Fruit fly (Drosophila melanogaster) whole organism, embryonic: ENCODE measurements around the gene kairos.
A peak's percentile ranks its signal among the peaks of the same experiment; 100 is the strongest.

Experiments
- Abd-B ChIP-seq: fragments of 200-800 bp; sonication (Bioruptor generic); optimal IDR thresholded peaks from 2 replicates; lab custom pipeline; 2018; ENCODE audit warnings: missing biosample characterization, mild to moderate bottlenecking, missing genetic modification characterization, moderate library complexity
- Aef1 ChIP-seq: fragments of 200-800 bp; sonication (Bioruptor generic); IDR thresholded peaks from 3 replicates; pipeline ENCODE4 v1.3.6; 2022; ENCODE audit warnings: missing biosample characterization, missing genetic modification characterization
- Atf6 ChIP-seq: fragments of 200-800 bp; sonication (Bioruptor generic); IDR thresholded peaks from 2 replicates; pipeline ENCODE4 v1.3.6; 2022; ENCODE audit warnings: missing biosample characterization, missing genetic modification characterization
- CG10321 ChIP-seq: fragments of 200-800 bp; sonication (Bioruptor generic); IDR thresholded peaks from 2 replicates; pipeline ENCODE4 v1.3.6; 2022; ENCODE audit warnings: missing biosample characterization, missing genetic modification characterization
- CG11085 ChIP-seq: fragments of 200-800 bp; sonication (Bioruptor generic); IDR thresholded peaks from 2 replicates; pipeline ENCODE4 v1.3.6; 2022; ENCODE audit warnings: missing biosample characterization, missing genetic modification characterization
- CG11456 ChIP-seq: fragments of 200-800 bp; sonication (Bioruptor generic); IDR thresholded peaks from 3 replicates; pipeline ENCODE4 v1.3.6; 2022; ENCODE audit warnings: missing biosample characterization, missing genetic modification characterization
- CG14050 ChIP-seq: fragments of 200-800 bp; sonication (Bioruptor generic); IDR thresholded peaks from 3 replicates; pipeline ENCODE4 v1.3.6; 2022; ENCODE audit warnings: missing biosample characterization, missing genetic modification characterization
- CG14667 ChIP-seq: fragments of 200-800 bp; sonication (Bioruptor generic); IDR thresholded peaks from 2 replicates; pipeline ENCODE4 v1.3.6; 2022; ENCODE audit warnings: missing biosample characterization, missing genetic modification characterization
- CG15073 ChIP-seq: fragments of 200-800 bp; sonication (Bioruptor generic); optimal IDR thresholded peaks from 2 replicates; lab custom pipeline; 2016; ENCODE audit warnings: missing biosample characterization, missing genetic modification characterization
- CG17385 ChIP-seq: fragments of 200-800 bp; sonication (Bioruptor generic); optimal IDR thresholded peaks from 3 replicates; lab custom pipeline; 2018; ENCODE audit warnings: missing biosample characterization, mild to moderate bottlenecking, missing genetic modification characterization
- CG18599 ChIP-seq: fragments of 200-800 bp; sonication (Bioruptor generic); optimal IDR thresholded peaks from 3 replicates; lab custom pipeline; 2017; ENCODE audit warnings: missing biosample characterization, missing genetic modification characterization, mild to moderate bottlenecking, moderate library complexity, missing genetic modification reagents
- CG2875 ChIP-seq: fragments of 200-800 bp; sonication (Bioruptor generic); optimal IDR thresholded peaks from 2 replicates; lab custom pipeline; 2017; ENCODE audit warnings: missing biosample characterization, mild to moderate bottlenecking, missing genetic modification characterization, missing genetic modification reagents
- CG32767 ChIP-seq: fragments of 200-800 bp; sonication (Bioruptor generic); IDR thresholded peaks from 2 replicates; pipeline ENCODE4 v1.3.6; 2022; ENCODE audit warnings: missing biosample characterization, missing genetic modification characterization
- CG33557 ChIP-seq: fragments of 200-800 bp; sonication (Bioruptor generic); optimal IDR thresholded peaks from 2 replicates; lab custom pipeline; 2019; ENCODE audit warnings: missing biosample characterization, mild to moderate bottlenecking, missing genetic modification characterization, moderate library complexity
- CG3847 ChIP-seq: fragments of 200-800 bp; sonication (Bioruptor generic); IDR thresholded peaks from 2 replicates; pipeline ENCODE4 v1.3.6; 2022; ENCODE audit warnings: missing biosample characterization, missing genetic modification characterization
- CG3995 ChIP-seq: fragments of 200-800 bp; sonication (Bioruptor generic); optimal IDR thresholded peaks from 3 replicates; lab custom pipeline; 2016; ENCODE audit warnings: missing biosample characterization, missing genetic modification characterization
- CG4424 ChIP-seq: fragments of 200-800 bp; sonication (Bioruptor generic); optimal IDR thresholded peaks from 3 replicates; lab custom pipeline; 2016; ENCODE audit warnings: missing biosample characterization, missing genetic modification characterization
- CG6654 ChIP-seq: fragments of 200-800 bp; sonication (Bioruptor generic); optimal IDR thresholded peaks from 2 replicates; lab custom pipeline; 2017; ENCODE audit warnings: missing biosample characterization, mild to moderate bottlenecking, missing genetic modification characterization
- CoRest ChIP-seq: fragments of 200-800 bp; sonication (Bioruptor generic); optimal IDR thresholded peaks from 3 replicates; lab custom pipeline; 2018; ENCODE audit warnings: missing biosample characterization, mild to moderate bottlenecking, missing genetic modification characterization, moderate library complexity
- D19B ChIP-seq: fragments of 200-800 bp; sonication (Bioruptor generic); optimal IDR thresholded peaks from 2 replicates; lab custom pipeline; 2017; ENCODE audit warnings: missing biosample characterization, mild to moderate bottlenecking, missing genetic modification characterization
- Ets97D ChIP-seq: fragments of 200-800 bp; sonication (Bioruptor generic); optimal IDR thresholded peaks from 3 replicates; lab custom pipeline; 2016; ENCODE audit warnings: missing biosample characterization, missing genetic modification characterization
- HmgD ChIP-seq: fragments of 200-800 bp; sonication (Bioruptor generic); optimal IDR thresholded peaks from 3 replicates; lab custom pipeline; 2016; ENCODE audit warnings: missing biosample characterization, missing genetic modification characterization
- Jarid2 ChIP-seq: fragments of 200-800 bp; sonication (Bioruptor generic); optimal IDR thresholded peaks from 3 replicates; lab custom pipeline; 2017; ENCODE audit warnings: mild to moderate bottlenecking, missing biosample characterization, missing genetic modification reagents, missing genetic modification characterization
- Kr ChIP-seq: fragments of 200-800 bp; sonication (Bioruptor generic); optimal IDR thresholded peaks from 2 replicates; lab custom pipeline; 2017; ENCODE audit warnings: missing biosample characterization, mild to moderate bottlenecking, missing genetic modification characterization
- Lpt ChIP-seq: fragments of >200 bp; optimal IDR thresholded peaks from 2 replicates; lab custom pipeline; 2018; ENCODE audit warnings: missing biosample characterization, missing genetic modification characterization
- Ravus ChIP-seq: fragments of 200-800 bp; sonication (Bioruptor generic); IDR thresholded peaks from 2 replicates; pipeline ENCODE4 v1.3.6; 2022; ENCODE audit warnings: missing biosample characterization, missing genetic modification characterization
- Sin3A ChIP-seq: fragments of >200 bp; optimal IDR thresholded peaks from 2 replicates; lab custom pipeline; 2018
- Sry-β ChIP-seq: fragments of 200-800 bp; sonication (Bioruptor generic); optimal IDR thresholded peaks from 2 replicates; lab custom pipeline; 2018; ENCODE audit warnings: missing biosample characterization, mild to moderate bottlenecking, missing genetic modification characterization, moderate library complexity
- Vsx1 ChIP-seq: fragments of 200-800 bp; sonication (Bioruptor generic); optimal IDR thresholded peaks from 2 replicates; lab custom pipeline; 2017; ENCODE audit warnings: missing biosample characterization, mild to moderate bottlenecking, missing genetic modification characterization, missing genetic modification reagents
- bab2 ChIP-seq: fragments of 200-800 bp; sonication (Bioruptor generic); optimal IDR thresholded peaks from 2 replicates; lab custom pipeline; 2016; ENCODE audit warnings: missing biosample characterization, missing genetic modification characterization
- cato ChIP-seq: fragments of 200-800 bp; sonication (Bioruptor generic); optimal IDR thresholded peaks from 2 replicates; lab custom pipeline; 2016; ENCODE audit warnings: missing biosample characterization, missing genetic modification characterization, borderline replicate concordance
- cwo ChIP-seq: fragments of 200-800 bp; sonication (Bioruptor generic); optimal IDR thresholded peaks from 3 replicates; lab custom pipeline; 2017; ENCODE audit warnings: missing biosample characterization, missing genetic modification characterization, mild to moderate bottlenecking, moderate library complexity, missing genetic modification reagents
- dmrt99B ChIP-seq: fragments of 200-800 bp; sonication (Bioruptor generic); optimal IDR thresholded peaks from 2 replicates; lab custom pipeline; 2018; ENCODE audit warnings: missing biosample characterization, mild to moderate bottlenecking, missing genetic modification characterization, moderate library complexity
- dysf ChIP-seq: fragments of 200-800 bp; sonication (Bioruptor generic); IDR thresholded peaks from 3 replicates; pipeline ENCODE4 v1.3.6; 2022; ENCODE audit warnings: missing biosample characterization, missing genetic modification characterization
- ems ChIP-seq: fragments of 200-800 bp; sonication (Bioruptor generic); optimal IDR thresholded peaks from 3 replicates; lab custom pipeline; 2016; ENCODE audit warnings: missing biosample characterization, missing genetic modification characterization
- exex ChIP-seq: fragments of 200-800 bp; sonication (Bioruptor generic); optimal IDR thresholded peaks from 4 replicates; lab custom pipeline; 2018; ENCODE audit warnings: missing biosample characterization, mild to moderate bottlenecking, missing genetic modification characterization, moderate library complexity
- fd102C ChIP-seq: fragments of 200-800 bp; sonication (Bioruptor generic); optimal IDR thresholded peaks from 2 replicates; lab custom pipeline; 2018; ENCODE audit warnings: missing biosample characterization, mild to moderate bottlenecking, missing genetic modification characterization, moderate library complexity
- gcm ChIP-seq: fragments of 200-800 bp; sonication (Bioruptor generic); optimal IDR thresholded peaks from 2 replicates; lab custom pipeline; 2019; ENCODE audit warnings: missing biosample characterization, mild to moderate bottlenecking, missing genetic modification characterization, moderate library complexity
- gsb ChIP-seq: fragments of 200-800 bp; sonication (Bioruptor generic); IDR thresholded peaks from 2 replicates; pipeline ENCODE4 v1.3.6; 2022; ENCODE audit warnings: missing biosample characterization, missing genetic modification characterization
- jing ChIP-seq: fragments of 200-800 bp; sonication (Bioruptor generic); optimal IDR thresholded peaks from 2 replicates; lab custom pipeline; 2018; ENCODE audit warnings: missing biosample characterization, mild to moderate bottlenecking, missing genetic modification characterization
- lola ChIP-seq, 3 experiments: fragments of >200 bp in 2 of 3; fragments of 200-800 bp in 1 of 3; sonication (Bioruptor generic) in 1 of 3; optimal IDR thresholded peaks; 2 replicates each; lab custom pipeline; 2017 to 2019; ENCODE audit warnings: missing biosample characterization in 3 of 3, missing genetic modification characterization in 3 of 3, mild to moderate bottlenecking in 1 of 3, moderate library complexity in 1 of 3
- nau ChIP-seq: fragments of 200-800 bp; sonication (Bioruptor generic); optimal IDR thresholded peaks from 3 replicates; lab custom pipeline; 2017; ENCODE audit warnings: missing biosample characterization, mild to moderate bottlenecking, missing genetic modification characterization, missing genetic modification reagents
- odd ChIP-seq: fragments of 200-800 bp; sonication (Bioruptor generic); optimal IDR thresholded peaks from 2 replicates; lab custom pipeline; 2017; ENCODE audit warnings: missing biosample characterization, mild to moderate bottlenecking, missing genetic modification characterization
- pfk ChIP-seq: fragments of 200-800 bp; sonication (Bioruptor generic); optimal IDR thresholded peaks from 2 replicates; lab custom pipeline; 2018; ENCODE audit warnings: missing biosample characterization, mild to moderate bottlenecking, missing genetic modification characterization, moderate library complexity
- slbo ChIP-seq: fragments of 200-800 bp; sonication (Bioruptor generic); IDR thresholded peaks from 2 replicates; pipeline ENCODE4 v1.3.6; 2022; ENCODE audit warnings: missing biosample characterization, missing genetic modification characterization
- sna ChIP-seq: fragments of 200-800 bp; sonication (Bioruptor generic); IDR thresholded peaks from 2 replicates; pipeline ENCODE4 v1.3.6; 2022; ENCODE audit warnings: missing biosample characterization, missing genetic modification characterization; ENCODE audit not compliant: partially characterized antibody
- sob ChIP-seq: fragments of 200-800 bp; sonication (Bioruptor generic); IDR thresholded peaks from 2 replicates; pipeline ENCODE4 v1.3.6; 2022; ENCODE audit warnings: missing biosample characterization, missing genetic modification characterization
- sqz ChIP-seq: fragments of 200-800 bp; sonication (Bioruptor generic); optimal IDR thresholded peaks from 3 replicates; lab custom pipeline; 2018; ENCODE audit warnings: missing biosample characterization, mild to moderate bottlenecking, missing genetic modification characterization
- tap ChIP-seq: fragments of 200-800 bp; optimal IDR thresholded peaks from 3 replicates; lab custom pipeline; 2019; ENCODE audit warnings: missing biosample characterization, mild to moderate bottlenecking, missing genetic modification characterization, moderate library complexity
- tup ChIP-seq: fragments of 200-800 bp; sonication (Bioruptor generic); optimal IDR thresholded peaks from 2 replicates; lab custom pipeline; 2016; ENCODE audit warnings: missing biosample characterization, mild to moderate bottlenecking, missing genetic modification characterization, moderate library complexity
- vfl ChIP-seq: fragments of 200-800 bp; sonication (Bioruptor generic); optimal IDR thresholded peaks from 2 replicates; lab custom pipeline; 2016; ENCODE audit warnings: missing biosample characterization, missing genetic modification characterization

kairos gene

DNA sequence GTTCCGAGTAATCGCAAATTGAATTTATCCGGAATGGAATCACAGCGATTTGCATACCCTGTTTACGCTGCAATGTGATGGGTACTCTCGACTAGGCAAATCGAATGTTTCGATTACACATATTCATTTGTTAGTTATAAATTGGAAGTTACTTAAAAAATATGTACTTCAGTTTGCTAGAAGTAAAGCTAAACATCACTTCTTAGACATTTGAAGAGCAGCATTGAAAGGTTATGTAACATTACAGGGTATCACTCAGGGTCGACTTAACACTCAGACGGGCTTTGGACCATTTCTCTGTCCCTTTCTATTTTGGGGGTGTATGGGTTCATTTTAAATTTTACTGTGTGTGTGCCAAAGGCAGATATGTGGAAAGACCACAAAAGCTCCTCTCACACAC is 15.0 kb downstream of the kairos start (continued):
- no peak for TF ChIP-seq jing (GFP tag; lab: Kevin White, UChicago)
- TF ChIP-seq lola (GFP tag; optimal IDR thresholded peaks at IDR 0.05; lab: Kevin White, UChicago) = no peak
- TF ChIP-seq tap (tag; lab: Kevin White, UChicago) = no peak
- TF ChIP-seq gsb = no peak
- TF ChIP-seq CG18599 (GFP tag; lab: Kevin White, UChicago) = peak; percentile 64
- no peak for TF ChIP-seq CG3995
- TF ChIP-seq pfk (GFP tag; lab: Kevin White, UChicago) = no peak
- no peak for TF ChIP-seq CG10321 (GFP tag; lab: Robert Waterston, UW)
- no peak for TF ChIP-seq Aef1 (GFP tag; lab: Robert Waterston, UW)
- no peak for TF ChIP-seq Ets97D (GFP tag; lab: Kevin White, UChicago)
- no peak for TF ChIP-seq CG14050 (GFP tag; lab: Robert Waterston, UW)
- no peak for TF ChIP-seq CG17385 (GFP tag; lab: Kevin White, UChicago)
- no peak for TF ChIP-seq Sin3A (lab: Kevin White, UChicago)
- TF ChIP-seq CG2875 (GFP tag; lab: Kevin White, UChicago) = no peak
- peak; percentile 31 for TF ChIP-seq cwo (GFP tag; lab: Kevin White, UChicago)
- TF ChIP-seq CG11085 = no peak
- TF ChIP-seq CoRest (tag; lab: Kevin White, UChicago) = peak; percentile 2
- TF ChIP-seq Sry-β (GFP tag; lab: Kevin White, UChicago) = no peak
- TF ChIP-seq CG15073 = no peak
- TF ChIP-seq ems = no peak
- peak; percentile 34; the same call in 1 of the 2 replicates for TF ChIP-seq sob (GFP tag; lab: Robert Waterston, UW)
- no peak for TF ChIP-seq nau (GFP tag; lab: Kevin White, UChicago)
- 0 out of 2 replicates have a peak, but pooled peaks have one; percentile 20 for TF ChIP-seq Atf6 (GFP tag; lab: Robert Waterston, UW)
- no peak for TF ChIP-seq Ravus (GFP tag; lab: Robert Waterston, UW)
- no peak for TF ChIP-seq Jarid2 (GFP tag; lab: Kevin White, UChicago)
- TF ChIP-seq exex = no peak
- no peak for TF ChIP-seq CG11456 (GFP tag; lab: Robert Waterston, UW)
- 0 out of 2 replicates have a peak, but pooled peaks have one; percentile 30 for TF ChIP-seq CG3847 (GFP tag; lab: Robert Waterston, UW)
- TF ChIP-seq Kr (GFP tag; lab: Kevin White, UChicago) = no peak
- 0 out of 3 replicates have a peak, but pooled peaks have one; percentile 42 for TF ChIP-seq dysf (GFP tag; lab: Robert Waterston, UW)
- no peak for TF ChIP-seq Vsx1
- no peak for TF ChIP-seq sqz (GFP tag; lab: Kevin White, UChicago)
- peak; percentile 44 for TF ChIP-seq dmrt99B (tag; lab: Kevin White, UChicago)
- no peak for TF ChIP-seq gcm (GFP tag; lab: Kevin White, UChicago)
- TF ChIP-seq CG6654 = no peak
- 0 out of 2 replicates have a peak, but pooled peaks have one; percentile 17 for TF ChIP-seq slbo (GFP tag; lab: Robert Waterston, UW)
- no peak for TF ChIP-seq odd
- TF ChIP-seq CG32767 (GFP tag; lab: Robert Waterston, UW) = no peak
- no peak for TF ChIP-seq HmgD (GFP tag; lab: Kevin White, UChicago)
- no peak for TF ChIP-seq tup (GFP tag; lab: Kevin White, UChicago)
- no peak for TF ChIP-seq sna (GFP tag; lab: Robert Waterston, UW)
- TF ChIP-seq cato (GFP tag; lab: Kevin White, UChicago) = no peak
- TF ChIP-seq Abd-B (GFP tag; lab: Kevin White, UChicago) = no peak
- TF ChIP-seq CG4424 (GFP tag; lab: Kevin White, UChicago) = no peak
- no peak for TF ChIP-seq fd102C (GFP tag; lab: Kevin White, UChicago)
- TF ChIP-seq CG14667 (GFP tag; lab: Robert Waterston, UW) = no peak
- peak; percentile 71 for TF ChIP-seq D19B
- no peak for TF ChIP-seq Lpt (GFP tag; lab: Kevin White, UChicago)
- TF ChIP-seq CG33557 (GFP tag; lab: Kevin White, UChicago) = no peak
- TF ChIP-seq vfl (GFP tag; lab: Kevin White, UChicago) = no peak
- peak; percentile 1 for TF ChIP-seq bab2 (GFP tag; lab: Kevin White, UChicago)
